Fruit fly (Drosophila melanogaster) whole organism, embryonic: ENCODE results near the gene CG7728.

ENCODE experiments used
- ATbp ChIP-seq: fragments of 200-800 bp; sonication (Bioruptor generic); optimal IDR thresholded peaks from 2 replicates; lab custom pipeline; 2017; ENCODE audit warnings: missing biosample characterization, mild to moderate bottlenecking, missing genetic modification characterization, missing genetic modification reagents
- Awh ChIP-seq: fragments of 200-800 bp; sonication (Bioruptor generic); IDR thresholded peaks from 2 replicates; pipeline ENCODE4, ENCODE4 v1.3.6; 2022; ENCODE audit warnings: missing biosample characterization, missing genetic modification characterization
- CG10209 ChIP-seq: fragments of 200-800 bp; sonication (Bioruptor generic); optimal IDR thresholded peaks from 3 replicates; lab custom pipeline; 2017; ENCODE audit warnings: missing biosample characterization, mild to moderate bottlenecking, missing genetic modification characterization, missing genetic modification reagents
- CG10462 ChIP-seq: fragments of 200-800 bp; sonication (Bioruptor generic); optimal IDR thresholded peaks from 2 replicates; lab custom pipeline; 2016; ENCODE audit warnings: missing biosample characterization, missing genetic modification characterization
- CG11504 ChIP-seq: fragments of 200-800 bp; sonication (Bioruptor generic); optimal IDR thresholded peaks from 3 replicates; lab custom pipeline; 2019; ENCODE audit warnings: missing biosample characterization, mild to moderate bottlenecking, missing genetic modification characterization, moderate library complexity
- CG12236 ChIP-seq: fragments of 200-800 bp; sonication (Bioruptor generic); optimal IDR thresholded peaks from 2 replicates; lab custom pipeline; 2016; ENCODE audit warnings: missing biosample characterization, missing genetic modification characterization
- CG12769 ChIP-seq: fragments of 200-800 bp; sonication (Bioruptor generic); optimal IDR thresholded peaks from 2 replicates; lab custom pipeline; 2019; ENCODE audit warnings: missing biosample characterization, mild to moderate bottlenecking, missing genetic modification characterization, moderate library complexity
- CG13287 ChIP-seq: fragments of 200-800 bp; sonication (Bioruptor generic); IDR thresholded peaks from 2 replicates; pipeline ENCODE4 v1.3.6; 2022; ENCODE audit warnings: missing biosample characterization, missing genetic modification characterization; ENCODE audit not compliant: partially characterized antibody
- CG16863 ChIP-seq: fragments of 200-800 bp; sonication (Bioruptor generic); optimal IDR thresholded peaks from 3 replicates; lab custom pipeline; 2016; ENCODE audit warnings: missing biosample characterization, missing genetic modification characterization
- CG17359 ChIP-seq: fragments of 200-800 bp; sonication (Bioruptor generic); optimal IDR thresholded peaks from 3 replicates; lab custom pipeline; 2018; ENCODE audit warnings: missing biosample characterization, mild to moderate bottlenecking, missing genetic modification characterization, moderate library complexity
- CG17912 ChIP-seq: fragments of 200-800 bp; sonication (Bioruptor generic); optimal IDR thresholded peaks from 2 replicates; lab custom pipeline; 2018; ENCODE audit warnings: missing biosample characterization, mild to moderate bottlenecking, missing genetic modification characterization
- CG18011 ChIP-seq: fragments of 200-800 bp; sonication (Bioruptor generic); optimal IDR thresholded peaks from 2 replicates; lab custom pipeline; 2017; ENCODE audit warnings: missing biosample characterization, missing genetic modification characterization, mild to moderate bottlenecking, moderate library complexity, missing genotype
- CG2202 ChIP-seq: fragments of 200-800 bp; sonication (Bioruptor generic); optimal IDR thresholded peaks from 2 replicates; lab custom pipeline; 2018; ENCODE audit warnings: missing biosample characterization, mild to moderate bottlenecking, missing genetic modification characterization
- CG2678 ChIP-seq: fragments of 200-800 bp; sonication (Bioruptor generic); optimal IDR thresholded peaks from 3 replicates; lab custom pipeline; 2019; ENCODE audit warnings: missing biosample characterization, mild to moderate bottlenecking, missing genetic modification characterization, moderate library complexity
- CG33213 ChIP-seq: fragments of 200-800 bp; sonication (Bioruptor generic); optimal IDR thresholded peaks from 3 replicates; lab custom pipeline; 2016; ENCODE audit warnings: missing biosample characterization, missing genetic modification characterization
- CG42726 ChIP-seq: fragments of 200-800 bp; sonication (Bioruptor generic); IDR thresholded peaks from 2 replicates; pipeline ENCODE4 v1.3.6; 2022; ENCODE audit warnings: missing biosample characterization, missing genetic modification characterization; ENCODE audit not compliant: partially characterized antibody
- CG4360 ChIP-seq: fragments of 200-800 bp; sonication (Bioruptor generic); IDR thresholded peaks from 2 replicates; pipeline ENCODE4 v1.3.6; 2022; ENCODE audit warnings: missing biosample characterization, missing genetic modification characterization
- CG4617 ChIP-seq: fragments of 200-800 bp; sonication (Bioruptor generic); optimal IDR thresholded peaks from 3 replicates; lab custom pipeline; 2016; ENCODE audit warnings: missing biosample characterization, missing genetic modification characterization, borderline replicate concordance
- CG6813 ChIP-seq: fragments of 200-800 bp; sonication (Bioruptor generic); optimal IDR thresholded peaks from 2 replicates; lab custom pipeline; 2017; ENCODE audit warnings: missing biosample characterization, missing genetic modification characterization, mild to moderate bottlenecking, moderate library complexity, missing genetic modification reagents
- CG7372 ChIP-seq: fragments of 200-800 bp; sonication (Bioruptor generic); IDR thresholded peaks from 2 replicates; pipeline ENCODE4 v1.3.6; 2022; ENCODE audit warnings: missing biosample characterization, missing genetic modification characterization
- CG8924 ChIP-seq: fragments of 200-800 bp; optimal IDR thresholded peaks from 3 replicates; lab custom pipeline; 2019; ENCODE audit warnings: missing biosample characterization, mild to moderate bottlenecking, missing genetic modification characterization, moderate library complexity
- Camta ChIP-seq: fragments of 200-800 bp; sonication (Bioruptor generic); optimal IDR thresholded peaks from 2 replicates; lab custom pipeline; 2016; ENCODE audit warnings: missing biosample characterization, missing genetic modification characterization
- CkIIα-i1 ChIP-seq: fragments of 200-800 bp; sonication (Bioruptor generic); IDR thresholded peaks from 2 replicates; pipeline ENCODE4 v1.3.6; 2022; ENCODE audit warnings: missing biosample characterization, missing genetic modification characterization
- D ChIP-seq, 2 experiments: fragments of 200-800 bp in 1 of 2; fragments of >200 bp in 1 of 2; sonication (Bioruptor generic) in 1 of 2; optimal IDR thresholded peaks; 2 replicates in 1 of 2; 3 replicates in 1 of 2; lab custom pipeline; 2017; ENCODE audit warnings: mild to moderate bottlenecking in 1 of 2, missing biosample characterization in 1 of 2, missing genetic modification characterization in 1 of 2, missing genetic modification reagents in 1 of 2
- Dek ChIP-seq: fragments of 200-800 bp; sonication (Bioruptor generic); optimal IDR thresholded peaks from 3 replicates; lab custom pipeline; 2019; ENCODE audit warnings: missing biosample characterization, mild to moderate bottlenecking, missing genetic modification characterization, moderate library complexity
- Drgx ChIP-seq: fragments of 200-800 bp; sonication (Bioruptor generic); IDR thresholded peaks from 2 replicates; pipeline ENCODE4 v1.3.6; 2022; ENCODE audit warnings: missing biosample characterization, missing genetic modification characterization
- Ets97D ChIP-seq: fragments of 200-800 bp; sonication (Bioruptor generic); optimal IDR thresholded peaks from 3 replicates; lab custom pipeline; 2016; ENCODE audit warnings: missing biosample characterization, missing genetic modification characterization
- Hr51 ChIP-seq, 2 experiments: fragments of 200-800 bp; sonication (Bioruptor generic); optimal IDR thresholded peaks; 2 replicates in 1 of 2; 3 replicates in 1 of 2; lab custom pipeline; 2016 to 2018; ENCODE audit warnings: missing biosample characterization in 2 of 2, missing genetic modification characterization in 2 of 2, mild to moderate bottlenecking in 1 of 2, moderate library complexity in 1 of 2
- Max ChIP-seq: fragments of 200-800 bp; sonication (Bioruptor generic); optimal IDR thresholded peaks from 2 replicates; lab custom pipeline; 2016; ENCODE audit warnings: missing biosample characterization, mild to moderate bottlenecking, missing genetic modification characterization
- Pdp1 ChIP-seq, 2 experiments: fragments of 200-800 bp; sonication (Bioruptor generic); optimal IDR thresholded peaks; 3 replicates each; lab custom pipeline; 2016; ENCODE audit warnings: missing biosample characterization in 2 of 2, missing genetic modification characterization in 2 of 2, mild to moderate bottlenecking in 1 of 2, moderate library complexity in 1 of 2
- br ChIP-seq: fragments of >200 bp; optimal IDR thresholded peaks from 2 replicates; lab custom pipeline; 2017
- cato ChIP-seq: fragments of 200-800 bp; sonication (Bioruptor generic); optimal IDR thresholded peaks from 2 replicates; lab custom pipeline; 2016; ENCODE audit warnings: missing biosample characterization, missing genetic modification characterization, borderline replicate concordance
- emc ChIP-seq: fragments of 200-800 bp; sonication (Bioruptor generic); optimal IDR thresholded peaks from 2 replicates; lab custom pipeline; 2016; ENCODE audit warnings: missing biosample characterization, missing genetic modification characterization
- en ChIP-seq: fragments of 200-800 bp; sonication (Bioruptor generic); optimal IDR thresholded peaks from 2 replicates; lab custom pipeline; 2016; ENCODE audit warnings: missing biosample characterization, missing genetic modification characterization
- fd96Cb ChIP-seq: fragments of 200-800 bp; sonication (Bioruptor generic); optimal IDR thresholded peaks from 2 replicates; lab custom pipeline; 2018; ENCODE audit warnings: missing biosample characterization, mild to moderate bottlenecking, missing genetic modification characterization, moderate library complexity
- hkb ChIP-seq, 2 experiments: fragments of 200-800 bp in 1 of 2; fragments of >200 bp in 1 of 2; sonication (Bioruptor generic) in 1 of 2; IDR thresholded peaks in 1 of 2; optimal IDR thresholded peaks in 1 of 2; 2 replicates each; pipeline versions ENCODE4 v1.3.6 to Lab custom; 2017 to 2022; ENCODE audit warnings: missing biosample characterization in 1 of 2, missing genetic modification characterization in 1 of 2
- insv ChIP-seq, 2 experiments: fragments of 200-800 bp; sonication (Bioruptor generic); optimal IDR thresholded peaks; 3 replicates each; lab custom pipeline; 2016 to 2018; ENCODE audit warnings: missing biosample characterization in 2 of 2, missing genetic modification characterization in 2 of 2
- lilli ChIP-seq: fragments of 200-800 bp; sonication (Bioruptor generic); optimal IDR thresholded peaks from 3 replicates; lab custom pipeline; 2016; ENCODE audit warnings: missing biosample characterization, missing genetic modification characterization
- lov ChIP-seq, 2 experiments: fragments of 200-800 bp in 1 of 2; fragments of >200 bp in 1 of 2; sonication (Bioruptor generic) in 1 of 2; IDR thresholded peaks in 1 of 2; optimal IDR thresholded peaks in 1 of 2; 2 replicates in 1 of 2; 3 replicates in 1 of 2; pipeline versions ENCODE4 v1.3.6 to Lab custom; 2017 to 2022; ENCODE audit warnings: missing biosample characterization in 1 of 2, missing genetic modification characterization in 1 of 2
- pros ChIP-seq: fragments of 200-800 bp; sonication (Bioruptor generic); optimal IDR thresholded peaks from 3 replicates; lab custom pipeline; 2019; ENCODE audit warnings: missing biosample characterization, mild to moderate bottlenecking, missing genetic modification characterization, moderate library complexity
- ranshi ChIP-seq: fragments of 200-800 bp; sonication (Bioruptor generic); IDR thresholded peaks from 2 replicates; pipeline ENCODE4 v1.3.6; 2022; ENCODE audit warnings: missing biosample characterization, missing genetic modification characterization
- row ChIP-seq: fragments of 200-800 bp; sonication (Bioruptor generic); IDR thresholded peaks from 3 replicates; pipeline ENCODE4 v1.3.6; 2022; ENCODE audit warnings: missing biosample characterization, missing genetic modification characterization
- sc ChIP-seq, 3 experiments: fragments of >200 bp in 2 of 3; fragments of 200-800 bp in 1 of 3; sonication (Bioruptor generic) in 1 of 3; optimal IDR thresholded peaks; 2 replicates in 2 of 3; 3 replicates in 1 of 3; lab custom pipeline; 2017; ENCODE audit warnings: mild to moderate bottlenecking in 1 of 3, missing biosample characterization in 1 of 3, missing genetic modification characterization in 1 of 3, missing genetic modification reagents in 1 of 3
- sd ChIP-seq: fragments of 200-800 bp; sonication (Bioruptor generic); optimal IDR thresholded peaks from 3 replicates; lab custom pipeline; 2018; ENCODE audit warnings: missing biosample characterization, mild to moderate bottlenecking, missing genetic modification characterization, moderate library complexity
- sna ChIP-seq: fragments of 200-800 bp; sonication (Bioruptor generic); IDR thresholded peaks from 2 replicates; pipeline ENCODE4 v1.3.6; 2022; ENCODE audit warnings: missing biosample characterization, missing genetic modification characterization; ENCODE audit not compliant: partially characterized antibody
- sr ChIP-seq: fragments of 200-800 bp; sonication (Bioruptor generic); IDR thresholded peaks from 3 replicates; pipeline ENCODE4 v1.3.6; 2022; ENCODE audit warnings: missing biosample characterization, missing genetic modification characterization
- tna ChIP-seq: fragments of 200-800 bp; sonication (Bioruptor generic); IDR thresholded peaks from 2 replicates; pipeline ENCODE4 v1.3.6; 2022; ENCODE audit warnings: missing biosample characterization, missing genetic modification characterization; ENCODE audit not compliant: partially characterized antibody

The CG7728 gene

dm6 chr3L:17052388-17052905, 36.1 kb downstream of the CG7728 start (continued):
- TF ChIP-seq CkIIα-i1 = no peak
- no peak for TF ChIP-seq CG42726 (GFP tag; lab: Robert Waterston, UW)
- TF ChIP-seq hkb (optimal IDR thresholded peaks at IDR 0.05; lab: Kevin White, UChicago) = no peak
- TF ChIP-seq hkb (GFP tag; IDR thresholded peaks at IDR 0.05; lab: Robert Waterston, UW) = no peak
- TF ChIP-seq sc (optimal IDR thresholded peaks at IDR 0.05; lab: Kevin White, UChicago) = no peak
- TF ChIP-seq sc (GFP tag; optimal IDR thresholded peaks at IDR 0.05; lab: Kevin White, UChicago) = peak; percentile 29
- TF ChIP-seq Max (GFP tag; lab: Kevin White, UChicago) = peak; percentile 5
- no peak for TF ChIP-seq CG33213
- no peak for TF ChIP-seq emc (GFP tag; lab: Kevin White, UChicago)
- TF ChIP-seq lilli (GFP tag; lab: Kevin White, UChicago) = no peak
- no peak for TF ChIP-seq ranshi (GFP tag; lab: Robert Waterston, UW)
- no peak for TF ChIP-seq en (GFP tag; lab: Kevin White, UChicago)
- TF ChIP-seq Awh = no peak
- no peak for TF ChIP-seq CG2202 (tag; lab: Kevin White, UChicago)
- no peak for TF ChIP-seq CG12769 (tag; lab: Kevin White, UChicago)
- peak; percentile 35 for TF ChIP-seq CG11504 (tag; lab: Kevin White, UChicago)
- no peak for TF ChIP-seq Ets97D (GFP tag; lab: Kevin White, UChicago)
- TF ChIP-seq br = no peak
- peak; percentile 23 for TF ChIP-seq CG2678 (tag; lab: Kevin White, UChicago)
- no peak for TF ChIP-seq Drgx (GFP tag; lab: Robert Waterston, UW)
- TF ChIP-seq tna (GFP tag; lab: Robert Waterston, UW) = no peak
- no peak for TF ChIP-seq lov (optimal IDR thresholded peaks at IDR 0.05; lab: Kevin White, UChicago)
- no peak for TF ChIP-seq lov (GFP tag; IDR thresholded peaks at IDR 0.05; lab: Robert Waterston, UW)
- no peak for TF ChIP-seq CG8924 (tag; lab: Kevin White, UChicago)
- TF ChIP-seq CG4617 (GFP tag; lab: Kevin White, UChicago) = no peak
- TF ChIP-seq CG6813 (GFP tag; lab: Kevin White, UChicago) = peak; percentile 20
- no peak for TF ChIP-seq CG4360 (GFP tag; lab: Robert Waterston, UW)
- TF ChIP-seq CG7372 (GFP tag; lab: Robert Waterston, UW) = no peak
- TF ChIP-seq CG13287 (GFP tag; lab: Robert Waterston, UW) = no peak
- no peak for TF ChIP-seq Camta (GFP tag; lab: Kevin White, UChicago)
- no peak for TF ChIP-seq sd (tag; lab: Kevin White, UChicago)
- no peak for TF ChIP-seq Dek (tag; lab: Kevin White, UChicago)
- TF ChIP-seq Hr51 (GFP tag; optimal IDR thresholded peaks at IDR 0.05; lab: Kevin White, UChicago) = no peak
- TF ChIP-seq row (GFP tag; lab: Robert Waterston, UW) = no peak
- TF ChIP-seq fd96Cb (tag; lab: Kevin White, UChicago) = no peak
- peak in 1 of 2 experiments; percentile 30 for TF ChIP-seq Pdp1 (GFP tag; optimal IDR thresholded peaks at IDR 0.05; lab: Kevin White, UChicago)
- TF ChIP-seq CG17912 (GFP tag; lab: Kevin White, UChicago) = no peak
- TF ChIP-seq CG12236 = no peak
- no peak for TF ChIP-seq pros
- TF ChIP-seq CG17359 (tag; lab: Kevin White, UChicago) = peak; percentile 51
- no peak for TF ChIP-seq CG16863 (GFP tag; lab: Kevin White, UChicago)
- TF ChIP-seq CG18011 (GFP tag; lab: Kevin White, UChicago) = no peak
- TF ChIP-seq insv (GFP tag; optimal IDR thresholded peaks at IDR 0.05; lab: Kevin White, UChicago) = no peak
- TF ChIP-seq cato (GFP tag; lab: Kevin White, UChicago) = no peak
- no peak for TF ChIP-seq D (optimal IDR thresholded peaks at IDR 0.05; lab: Kevin White, UChicago)
- no peak for TF ChIP-seq D (GFP tag; optimal IDR thresholded peaks at IDR 0.05; lab: Kevin White, UChicago)
- TF ChIP-seq ATbp = peak; percentile 19
- no peak for TF ChIP-seq sr (GFP tag; lab: Robert Waterston, UW)
- no peak for TF ChIP-seq CG10462 (GFP tag; lab: Kevin White, UChicago)
- no peak for TF ChIP-seq CG10209
- TF ChIP-seq sna (GFP tag; lab: Robert Waterston, UW) = no peak
